Worm (Caenorhabditis elegans) whole organism, L3 larva: ENCODE measurements around the gene F26F2.3.

Source experiments
- aly-2 ChIP-seq: fragments of 150-350 bp; optimal IDR thresholded peaks from 2 replicates; lab custom pipeline; 2014; ENCODE audit warnings: missing biosample characterization, missing genetic modification characterization
- ceh-82 ChIP-seq: fragments of 150-350 bp; optimal IDR thresholded peaks from 2 replicates; lab custom pipeline; 2014; ENCODE audit warnings: missing biosample characterization, missing genetic modification characterization
- fkh-10 ChIP-seq: sonication (generic microtip); optimal IDR thresholded peaks from 2 replicates; lab custom pipeline; 2017; ENCODE audit warnings: missing biosample characterization, missing genetic modification reagents, missing genetic modification characterization
- jun-1 ChIP-seq: fragments of 150-350 bp; optimal IDR thresholded peaks from 2 replicates; lab custom pipeline; 2014; ENCODE audit warnings: missing biosample characterization, missing genetic modification reagents, missing genetic modification characterization
- mdl-1 ChIP-seq: fragments of 150-350 bp; optimal IDR thresholded peaks from 2 replicates; lab custom pipeline; 2014; ENCODE audit warnings: missing biosample characterization, missing genetic modification characterization
- nhr-28 ChIP-seq: fragments of 150-350 bp; optimal IDR thresholded peaks from 2 replicates; lab custom pipeline; 2014; ENCODE audit warnings: missing biosample characterization, missing genetic modification characterization
- tbx-2 ChIP-seq: sonication (generic microtip); optimal IDR thresholded peaks from 2 replicates; lab custom pipeline; 2016; ENCODE audit warnings: mild to moderate bottlenecking, missing genetic modification characterization, missing compliant biosample characterization
- ztf-4 ChIP-seq: fragments of 150-350 bp; optimal IDR thresholded peaks from 2 replicates; lab custom pipeline; 2014; ENCODE audit warnings: missing biosample characterization, missing genetic modification characterization

F26F2.3 gene

DNA sequence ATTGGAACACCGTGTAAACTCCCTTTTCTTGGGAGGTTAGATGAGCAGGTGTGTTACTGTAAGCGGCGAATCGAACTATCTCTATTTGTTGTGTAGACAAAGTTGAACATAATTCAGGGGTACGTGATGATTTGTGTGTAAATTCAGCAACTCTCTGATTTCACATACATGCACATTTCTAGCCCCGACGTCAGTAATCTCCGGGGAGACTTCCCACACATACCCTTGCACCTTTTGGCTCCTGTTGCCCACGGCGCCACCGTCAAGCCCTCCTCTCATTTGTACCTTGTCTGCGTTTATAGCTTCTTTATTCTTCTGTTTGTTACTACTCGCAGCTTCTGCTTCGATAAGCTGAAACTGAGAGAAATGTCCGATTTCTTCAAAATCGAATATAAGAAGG lies 47.4 kb downstream of the F26F2.3 start, which contains the start of gene Y38H6C.25:
Y38H6C.25 (plus strand) TSS at position 301 of the 400 bp plus-strand sequence.
- TF ChIP-seq nhr-28, result no peak

DNA sequence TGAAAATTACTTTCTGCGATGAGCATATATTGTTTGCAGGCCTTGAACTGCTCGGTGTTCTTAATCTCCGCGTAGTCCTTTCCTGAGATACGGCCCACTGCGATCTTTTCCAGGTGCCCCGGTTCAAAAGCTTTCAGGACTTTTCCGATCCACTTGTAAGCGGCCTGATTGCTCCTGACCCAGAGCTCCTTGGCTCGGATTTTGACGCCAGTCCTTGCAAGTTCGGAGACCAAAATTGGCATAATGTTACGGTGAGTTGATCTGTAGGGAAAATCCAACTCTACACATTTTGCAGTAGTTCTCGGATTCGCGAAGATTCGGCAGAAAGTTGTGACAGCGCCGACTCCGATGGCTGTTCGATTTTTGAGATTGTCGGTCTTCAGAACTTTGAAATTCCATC lies 49.3 kb downstream of the F26F2.3 start:
- TF ChIP-seq ztf-4 (tag; lab: Kevin White, UChicago) (no peak), mdl-1 (tag; lab: Kevin White, UChicago) (no peak), jun-1 (no peak), aly-2 (tag; lab: Kevin White, UChicago) (no peak), tbx-2 (tag; lab: Kevin White, UChicago) (no peak), fkh-10 (GFP tag; lab: Kevin White, UChicago) (no peak), ceh-82 (no peak)
